Fruit fly (Drosophila melanogaster): Measurements from ENCODE around the gene CG13983.
A peak's percentile ranks its signal among the peaks of the same experiment; 100 is the strongest.

CG13983 gene

DNA sequence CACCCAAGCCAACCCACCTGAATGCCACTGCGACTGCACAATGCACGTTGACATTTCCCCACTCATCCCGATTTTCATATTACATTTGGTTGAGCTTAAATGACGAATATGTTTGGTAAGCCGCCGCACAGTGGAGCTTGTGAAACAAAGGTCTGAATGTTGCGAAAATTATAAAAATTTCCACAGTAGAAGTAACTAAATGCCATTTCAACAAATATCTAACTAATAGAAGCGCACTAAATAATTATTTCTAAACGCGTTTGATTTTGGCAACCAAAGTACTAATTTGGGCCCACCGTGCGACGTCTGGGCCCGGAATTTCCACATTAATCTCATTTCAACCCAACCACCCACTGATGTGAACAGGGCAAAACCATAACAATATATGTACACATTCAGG lies 42.6 kb upstream of the CG13983 start (continued):
- TF ChIP-seq CG8319 (GFP tag; optimal IDR thresholded peaks at IDR 0.05) (no peak), fd85E (GFP tag; optimal IDR thresholded peaks at IDR 0.05) (no peak), CG10669 (GFP tag; optimal IDR thresholded peaks at IDR 0.05) (peak; percentile 42), CG11294 (GFP tag; IDR thresholded peaks at IDR 0.05) (no peak), ss (GFP tag; optimal IDR thresholded peaks at IDR 0.05) (peak in 1 of 2 experiments; percentile 22), Blimp-1 (GFP tag; optimal IDR thresholded peaks at IDR 0.05) (no peak), CG34406 (GFP tag; optimal IDR thresholded peaks at IDR 0.05) (peak; percentile 39), CG8632 (GFP tag; optimal IDR thresholded peaks at IDR 0.05) (peak; percentile 16), Eip75B (GFP tag; optimal IDR thresholded peaks at IDR 0.05) (peak; percentile 9), Hr4 (GFP tag; optimal IDR thresholded peaks at IDR 0.05) (peak; percentile 58)

- no peak for TF ChIP-seq dac (GFP tag; optimal IDR thresholded peaks at IDR 0.05)
- TF ChIP-seq CG15336 (GFP tag; IDR thresholded peaks at IDR 0.05) = no peak
These were observed 37.3 kb upstream of the CG13983 start for dm6 chr2L:6301616-6302015.

- no peak for TF ChIP-seq CG16779 (tag; optimal IDR thresholded peaks at IDR 0.05)
- peak; percentile 0 for TF ChIP-seq CG6808 (GFP tag; optimal IDR thresholded peaks at IDR 0.05)
- TF ChIP-seq fkh (GFP tag; optimal IDR thresholded peaks at IDR 0.05) = peak; percentile 86
- TF ChIP-seq CG34406 (GFP tag; optimal IDR thresholded peaks at IDR 0.05) = no peak
- TF ChIP-seq Gug (GFP tag; IDR thresholded peaks at IDR 0.05) = 0 out of 2 replicates have a peak, but pooled peaks have one; percentile 9
- TF ChIP-seq CG8632 (GFP tag; optimal IDR thresholded peaks at IDR 0.05) = peak; percentile 40
- peak; percentile 3 for TF ChIP-seq Sox102F (GFP tag; optimal IDR thresholded peaks at IDR 0.05)
- TF ChIP-seq CG6276 (GFP tag; optimal IDR thresholded peaks at IDR 0.05) = peak; percentile 30
- TF ChIP-seq Hr39 (GFP tag; optimal IDR thresholded peaks at IDR 0.05) = no peak
- TF ChIP-seq vri (GFP tag; optimal IDR thresholded peaks at IDR 0.05) = peak; percentile 34
- peak; percentile 45 for TF ChIP-seq svp (GFP tag)
These were observed 27.3 kb upstream of the CG13983 start for dm6 chr2L:6291605-6292004.

DNA sequence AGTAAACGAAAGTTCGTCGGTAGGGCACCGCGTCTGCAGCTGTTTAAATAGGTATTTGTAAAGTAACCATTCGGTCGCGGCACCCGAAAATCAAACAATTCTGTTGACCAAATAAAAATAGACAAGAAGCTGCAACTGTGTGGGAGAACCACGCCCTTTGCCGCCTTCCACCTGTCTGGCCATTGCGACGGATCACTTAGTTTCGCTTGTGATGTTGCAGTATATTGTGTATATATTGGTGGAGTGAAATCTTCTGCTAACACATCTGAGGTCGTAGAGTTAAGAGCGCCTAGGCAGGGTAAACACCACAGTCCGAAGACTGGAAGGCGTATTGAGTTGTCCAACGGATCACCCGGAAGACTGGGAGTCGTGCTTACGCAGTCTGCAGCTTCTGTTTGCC lies 19.1 kb upstream of the CG13983 start:
- no peak for TF ChIP-seq topi (GFP tag; optimal IDR thresholded peaks at IDR 0.05)
- TF ChIP-seq CG7368 (GFP tag; optimal IDR thresholded peaks at IDR 0.05) = no peak
- TF ChIP-seq fkh (GFP tag; optimal IDR thresholded peaks at IDR 0.05) = peak; percentile 87
- TF ChIP-seq Hr4 (GFP tag; optimal IDR thresholded peaks at IDR 0.05) = no peak
- no peak for TF ChIP-seq achi (GFP tag; optimal IDR thresholded peaks at IDR 0.05)
- peak; percentile 75 for TF ChIP-seq Eip78C (GFP tag)
- no peak for TF ChIP-seq CG6163 (GFP tag; IDR thresholded peaks at IDR 0.05)
- no peak for TF ChIP-seq salr (GFP tag; optimal IDR thresholded peaks at IDR 0.05)
- TF ChIP-seq Eip75B (GFP tag; optimal IDR thresholded peaks at IDR 0.05) = no peak

DNA sequence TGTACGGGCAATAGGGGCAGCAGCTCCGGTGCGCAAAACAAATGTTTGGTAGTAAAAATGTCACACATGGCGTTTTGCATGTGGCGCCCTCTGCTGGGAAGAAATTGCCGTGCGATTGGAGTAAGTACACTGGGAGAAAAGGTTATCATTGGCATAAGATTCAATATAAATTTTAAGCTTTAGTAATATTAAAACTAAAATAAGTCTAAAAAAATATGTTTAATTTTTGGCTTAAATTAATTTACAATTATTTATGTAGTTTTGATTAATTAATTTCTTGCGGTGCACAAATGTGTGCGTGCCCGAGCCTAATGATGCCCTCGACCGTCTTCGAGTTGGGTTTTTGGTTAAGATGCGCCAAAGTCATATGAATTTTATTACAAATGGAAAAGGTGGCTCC lies 16.0 kb upstream of the CG13983 start:
- TF ChIP-seq lz (GFP tag; optimal IDR thresholded peaks at IDR 0.05) (peak; percentile 19), CG3032 (tag; optimal IDR thresholded peaks at IDR 0.05) (peak; percentile 0), cyc (GFP tag; optimal IDR thresholded peaks at IDR 0.05) (peak; percentile 16), Met (GFP tag; optimal IDR thresholded peaks at IDR 0.05) (peak; percentile 8), CG16779 (tag; optimal IDR thresholded peaks at IDR 0.05) (no peak), pdm3 (GFP tag; optimal IDR thresholded peaks at IDR 0.05) (peak; percentile 15), Ets21C (GFP tag; optimal IDR thresholded peaks at IDR 0.05) (no peak), CG8319 (GFP tag; optimal IDR thresholded peaks at IDR 0.05) (no peak), achi (GFP tag; optimal IDR thresholded peaks at IDR 0.05) (peak; percentile 18), CG10669 (GFP tag; optimal IDR thresholded peaks at IDR 0.05) (peak; percentile 19), fd85E (GFP tag; optimal IDR thresholded peaks at IDR 0.05) (no peak), topi (GFP tag; optimal IDR thresholded peaks at IDR 0.05) (no peak), fkh (GFP tag; optimal IDR thresholded peaks at IDR 0.05) (no peak), CG8632 (GFP tag; optimal IDR thresholded peaks at IDR 0.05) (no peak), net (GFP tag; optimal IDR thresholded peaks at IDR 0.05) (no peak), salr (GFP tag; optimal IDR thresholded peaks at IDR 0.05) (no peak), CG1621 (tag; optimal IDR thresholded peaks at IDR 0.05) (no peak), Hr38 (GFP tag; optimal IDR thresholded peaks at IDR 0.05) (no peak), CG11762 (GFP tag; optimal IDR thresholded peaks at IDR 0.05; ENCODE audit: insufficient read depth) (no peak), CG3919 (GFP tag; optimal IDR thresholded peaks at IDR 0.05) (peak; percentile 34), CG11902 (GFP tag; optimal IDR thresholded peaks at IDR 0.05) (no peak), eg (GFP tag; IDR thresholded peaks at IDR 0.05) (0 out of 3 replicates have a peak, but pooled peaks have one; percentile 30), CG8119 (GFP tag; IDR thresholded peaks at IDR 0.05) (0 out of 3 replicates have a peak, but pooled peaks have one; percentile 37), CG11294 (GFP tag; IDR thresholded peaks at IDR 0.05) (no peak), Sox15 (GFP tag; optimal IDR thresholded peaks at IDR 0.05) (no peak), CG4318 (GFP tag; optimal IDR thresholded peaks at IDR 0.05) (no peak), Eip75B (GFP tag; optimal IDR thresholded peaks at IDR 0.05) (no peak), Eip93F (GFP tag; optimal IDR thresholded peaks at IDR 0.05) (no peak)
